Worm (Caenorhabditis elegans) whole organism, mixed stage, embryonic: ENCODE results near the gene nstp-7.

ENCODE experiments used
- ceh-43 ChIP-seq: fragments of 200-800 bp; sonication (Bioruptor generic); optimal IDR thresholded peaks from 2 replicates; lab custom pipeline; 2018; ENCODE audit warnings: mild to moderate bottlenecking, missing genetic modification characterization, moderate library complexity, missing compliant biosample characterization
- ces-1 ChIP-seq: fragments of 150-350 bp; optimal IDR thresholded peaks from 2 replicates; lab custom pipeline; 2014; ENCODE audit warnings: missing biosample characterization, missing genetic modification reagents, missing genetic modification characterization
- cnd-1 ChIP-seq: fragments of 200-800 bp; sonication (Bioruptor generic); optimal IDR thresholded peaks from 2 replicates; lab custom pipeline; 2018; ENCODE audit warnings: mild to moderate bottlenecking, missing genetic modification characterization, missing compliant biosample characterization
- drap-1 ChIP-seq: fragments of 200-800 bp; sonication (Bioruptor generic); optimal IDR thresholded peaks from 3 replicates; lab custom pipeline; 2018; ENCODE audit warnings: mild to moderate bottlenecking, missing genetic modification characterization, missing compliant biosample characterization
- elt-1 ChIP-seq: sonication (generic microtip); optimal IDR thresholded peaks from 2 replicates; lab custom pipeline; 2017; ENCODE audit warnings: missing genetic modification characterization, mild to moderate bottlenecking, missing compliant biosample characterization, antibody characterized with exemption, moderate library complexity, borderline replicate concordance; ENCODE audit not compliant: insufficient read depth
- elt-3 ChIP-seq: fragments of 150-350 bp; optimal IDR thresholded peaks from 2 replicates; lab custom pipeline; 2014; ENCODE audit warnings: missing biosample characterization, missing genetic modification characterization
- ham-2 ChIP-seq: fragments of 200-800 bp; sonication (Bioruptor generic); optimal IDR thresholded peaks from 2 replicates; lab custom pipeline; 2018; ENCODE audit warnings: mild to moderate bottlenecking, missing genetic modification characterization, missing compliant biosample characterization
- hlh-1 ChIP-seq: fragments of 150-350 bp; optimal IDR thresholded peaks from 2 replicates; lab custom pipeline; 2014; ENCODE audit warnings: missing biosample characterization, missing genetic modification reagents, missing genetic modification characterization
- lin-13 ChIP-seq: fragments of 150-350 bp; optimal IDR thresholded peaks from 2 replicates; lab custom pipeline; 2014; ENCODE audit warnings: missing biosample characterization, missing genetic modification characterization
- lin-32 ChIP-seq: fragments of 200-800 bp; sonication (Bioruptor generic); optimal IDR thresholded peaks from 2 replicates; lab custom pipeline; 2018; ENCODE audit warnings: mild to moderate bottlenecking, missing genetic modification characterization, missing compliant biosample characterization
- lsy-2 ChIP-seq: fragments of 150-350 bp; optimal IDR thresholded peaks from 2 replicates; lab custom pipeline; 2014; ENCODE audit warnings: missing biosample characterization, missing genetic modification characterization
- mab-5 ChIP-seq: fragments of 150-350 bp; optimal IDR thresholded peaks from 2 replicates; lab custom pipeline; 2014; ENCODE audit warnings: missing biosample characterization, missing genetic modification characterization
- mep-1 ChIP-seq: fragments of 150-350 bp; optimal IDR thresholded peaks from 2 replicates; lab custom pipeline; 2017; ENCODE audit warnings: missing biosample characterization, missing genetic modification reagents, missing genetic modification characterization, inconsistent platforms
- mls-2 ChIP-seq: sonication (generic microtip); optimal IDR thresholded peaks from 2 replicates; lab custom pipeline; 2016; ENCODE audit warnings: mild to moderate bottlenecking, missing genetic modification characterization, moderate library complexity, missing compliant biosample characterization
- nhr-2 ChIP-seq: fragments of 150-350 bp; optimal IDR thresholded peaks from 2 replicates; lab custom pipeline; 2014; ENCODE audit warnings: missing biosample characterization, missing genetic modification characterization
- nhr-76 ChIP-seq: sonication (generic microtip); optimal IDR thresholded peaks from 2 replicates; lab custom pipeline; 2017; ENCODE audit warnings: missing biosample characterization, missing genetic modification characterization
- pha-4 ChIP-seq: fragments of 150-350 bp; optimal IDR thresholded peaks from 2 replicates; lab custom pipeline; 2018; ENCODE audit warnings: missing biosample characterization, missing genetic modification reagents, missing genetic modification characterization
- sem-2 ChIP-seq: fragments of 200-800 bp; sonication (Bioruptor generic); optimal IDR thresholded peaks from 2 replicates; lab custom pipeline; 2018; ENCODE audit warnings: mild to moderate bottlenecking, missing genetic modification characterization, missing compliant biosample characterization
- sptf-1 ChIP-seq: sonication (generic microtip); optimal IDR thresholded peaks from 2 replicates; lab custom pipeline; 2017; ENCODE audit warnings: mild to moderate bottlenecking, missing genetic modification characterization, moderate library complexity, missing compliant biosample characterization
- tbx-8 ChIP-seq: fragments of 200-800 bp; sonication (Bioruptor generic); optimal IDR thresholded peaks from 2 replicates; lab custom pipeline; 2018; ENCODE audit warnings: mild to moderate bottlenecking, missing genetic modification characterization, moderate library complexity, missing compliant biosample characterization
- unc-120 ChIP-seq: sonication (generic microtip); optimal IDR thresholded peaks from 2 replicates; lab custom pipeline; 2017; ENCODE audit warnings: missing genetic modification characterization, missing compliant biosample characterization; ENCODE audit not compliant: poor library complexity, severe bottlenecking
- unc-39 ChIP-seq: fragments of 150-350 bp; optimal IDR thresholded peaks from 2 replicates; lab custom pipeline; 2014; ENCODE audit warnings: missing biosample characterization, missing genetic modification characterization
- zip-8 ChIP-seq: fragments of 150-350 bp; optimal IDR thresholded peaks from 2 replicates; lab custom pipeline; 2014; ENCODE audit warnings: missing biosample characterization, missing genetic modification characterization
- ztf-11 ChIP-seq: fragments of 150-350 bp; optimal IDR thresholded peaks from 2 replicates; lab custom pipeline; 2014; ENCODE audit warnings: missing biosample characterization, missing genetic modification characterization

nstp-7 gene

DNA sequence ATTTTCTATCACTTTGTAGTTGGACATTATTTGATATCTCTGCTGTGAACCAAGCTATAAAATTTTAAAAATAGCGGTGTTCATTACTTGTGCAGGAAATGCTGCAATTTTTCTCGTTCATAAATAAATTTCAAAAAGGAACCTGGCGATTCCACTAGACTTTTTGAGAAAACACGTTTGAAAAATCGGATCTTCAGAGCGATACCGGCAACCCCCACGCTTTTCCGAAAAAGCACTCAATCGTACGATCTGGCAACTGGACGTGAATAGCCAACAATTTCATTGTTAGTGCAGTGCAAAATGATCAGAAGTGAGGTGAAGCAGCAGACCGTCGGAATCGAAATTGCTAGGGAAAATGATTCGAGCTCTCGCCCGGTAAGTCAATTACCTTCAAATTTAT is at the start of gene nstp-7:
nstp-7 (plus strand) TSS at position 301 of the 400 bp plus-strand sequence.
- TF ChIP-seq sptf-1: no peak
- TF ChIP-seq ztf-11 (tag; lab: Kevin White, UChicago): no peak
- TF ChIP-seq elt-3 (tag; lab: Kevin White, UChicago): no peak
- no peak for TF ChIP-seq hlh-1 (tag; lab: Kevin White, UChicago)
- no peak for TF ChIP-seq sem-2 (GFP tag; lab: Kevin White, UChicago)
- no peak for TF ChIP-seq unc-120 (tag; lab: Kevin White, UChicago)
- TF ChIP-seq nhr-76: no peak
- TF ChIP-seq lsy-2 (tag; lab: Kevin White, UChicago): no peak
- TF ChIP-seq cnd-1 (tag; lab: Kevin White, UChicago): no peak
- no peak for TF ChIP-seq tbx-8
- TF ChIP-seq mep-1: no peak
- TF ChIP-seq nhr-2: no peak
- TF ChIP-seq lin-13 (tag; lab: Kevin White, UChicago): no peak
- no peak for TF ChIP-seq mab-5
- no peak for TF ChIP-seq unc-39 (tag; lab: Kevin White, UChicago)

DNA sequence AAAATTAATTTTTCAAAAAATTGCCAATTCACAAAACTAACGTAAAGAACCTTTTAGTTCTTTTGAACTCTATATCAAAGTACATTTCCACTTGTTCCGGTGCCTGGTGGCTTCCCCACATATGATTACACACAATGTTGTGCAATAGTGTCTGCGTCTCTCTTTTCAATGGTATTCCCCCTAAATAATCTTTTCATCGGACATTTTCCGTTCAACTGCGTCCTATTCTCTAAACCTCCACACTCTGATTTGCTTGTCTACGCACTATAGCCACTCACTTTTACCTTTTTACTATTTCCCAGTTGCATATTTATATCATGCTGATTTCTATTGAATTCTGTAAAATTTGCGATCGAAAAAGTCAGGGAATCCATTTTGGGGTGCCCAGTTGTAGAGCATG is 49.7 kb upstream of the nstp-7 start, which contains the start of gene nhr-58:
nhr-58 (plus strand) TSS at position 214 of the 400 bp plus-strand sequence.
- TF ChIP-seq mep-1 (no peak), unc-120 (tag; lab: Kevin White, UChicago) (peak; percentile 27), ham-2 (peak; percentile 59), elt-3 (tag; lab: Kevin White, UChicago) (peak; percentile 83), ces-1 (GFP tag; lab: Kevin White, UChicago) (peak; percentile 61), mls-2 (tag; lab: Kevin White, UChicago) (peak; percentile 2), elt-1 (tag; lab: Kevin White, UChicago) (peak; percentile 54), lin-13 (tag; lab: Kevin White, UChicago) (no peak), ceh-43 (GFP tag; lab: Kevin White, UChicago) (no peak), pha-4 (tag; lab: Kevin White, UChicago) (peak; percentile 17)

DNA sequence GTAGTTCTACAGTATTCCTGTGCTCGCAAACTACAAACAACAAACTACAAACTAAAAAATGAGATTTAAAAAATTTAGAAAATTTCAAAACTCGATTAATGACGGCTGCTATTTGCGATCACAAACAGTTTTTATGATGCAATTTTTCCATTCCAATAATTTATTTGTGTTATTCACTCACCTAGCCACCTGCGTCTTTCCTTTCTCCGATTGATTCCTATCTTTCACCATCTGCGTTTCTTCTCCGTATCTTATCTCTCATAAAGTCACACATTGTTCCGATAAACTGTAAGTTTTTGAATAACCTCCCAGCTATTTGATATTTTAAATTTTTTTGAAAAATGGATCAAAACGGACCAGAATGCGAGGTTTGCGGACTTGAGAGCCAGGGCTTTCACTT is 47.5 kb upstream of the nstp-7 start, which contains the start of gene nhr-132:
nhr-132 (plus strand) TSS at position 271 of the 400 bp plus-strand sequence.
- TF ChIP-seq lin-32 (GFP tag; lab: Kevin White, UChicago): no peak
- TF ChIP-seq sptf-1: no peak
- TF ChIP-seq mep-1: no peak
- TF ChIP-seq nhr-76: no peak
- no peak for TF ChIP-seq unc-120 (tag; lab: Kevin White, UChicago)
- TF ChIP-seq elt-1 (tag; lab: Kevin White, UChicago): peak; percentile 3
- no peak for TF ChIP-seq mls-2 (tag; lab: Kevin White, UChicago)
- no peak for TF ChIP-seq ces-1 (GFP tag; lab: Kevin White, UChicago)

DNA sequence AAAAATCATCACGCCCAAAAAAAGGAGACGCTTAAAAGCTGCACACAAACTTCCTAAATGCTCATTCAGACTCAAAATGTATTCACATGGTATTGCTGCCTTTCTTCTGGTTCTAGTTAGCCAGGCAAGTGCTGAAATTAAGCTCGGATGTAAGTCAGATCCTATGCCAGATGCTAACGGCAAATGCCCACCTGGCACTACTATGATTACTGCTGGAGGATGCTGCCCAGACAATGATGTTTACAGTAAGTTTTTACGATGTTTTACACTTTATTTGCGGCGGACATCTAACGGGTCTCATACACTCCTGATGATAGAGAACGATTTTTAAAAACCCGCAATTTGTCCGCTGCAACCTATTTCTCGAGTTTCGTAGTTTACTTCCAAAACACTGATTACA is 45.1 kb upstream of the nstp-7 start, which contains the start of gene C14C6.5:
C14C6.5 (plus strand) TSS at position 58 of the 400 bp plus-strand sequence.
- no peak for TF ChIP-seq ztf-11 (tag; lab: Kevin White, UChicago)
- no peak for TF ChIP-seq elt-3 (tag; lab: Kevin White, UChicago)
- TF ChIP-seq nhr-76: no peak
- no peak for TF ChIP-seq nhr-2
- TF ChIP-seq hlh-1 (tag; lab: Kevin White, UChicago): no peak
- no peak for TF ChIP-seq lin-32 (GFP tag; lab: Kevin White, UChicago)
- no peak for TF ChIP-seq lsy-2 (tag; lab: Kevin White, UChicago)

DNA sequence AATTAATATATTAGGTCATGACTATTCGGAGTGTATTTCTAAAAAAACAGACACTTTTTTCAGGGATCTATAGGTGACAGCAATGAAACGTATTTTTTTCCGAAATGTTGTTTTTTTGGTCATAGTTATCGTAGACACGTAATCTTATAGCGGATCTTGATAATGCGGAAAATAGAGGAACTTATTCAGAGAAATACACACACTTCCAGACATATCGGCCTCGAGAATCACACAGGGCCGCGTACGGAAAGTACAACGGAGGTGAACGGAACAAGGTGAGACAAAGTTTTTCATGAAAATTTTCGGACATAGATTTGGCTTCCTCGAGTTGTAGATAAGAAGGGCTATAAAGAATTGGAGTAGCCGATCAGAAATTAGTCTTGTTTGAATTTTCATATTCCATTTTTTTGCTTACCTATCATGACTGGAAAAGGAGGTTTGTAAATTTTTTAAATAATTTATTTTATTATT is 42.6 kb upstream of the nstp-7 start, which contains the start of gene nhr-155:
nhr-155 (plus strand) TSS at position 421 of the 471 bp plus-strand sequence.
- TF ChIP-seq drap-1: no peak
- TF ChIP-seq elt-1 (tag; lab: Kevin White, UChicago): peak; percentile 77

DNA sequence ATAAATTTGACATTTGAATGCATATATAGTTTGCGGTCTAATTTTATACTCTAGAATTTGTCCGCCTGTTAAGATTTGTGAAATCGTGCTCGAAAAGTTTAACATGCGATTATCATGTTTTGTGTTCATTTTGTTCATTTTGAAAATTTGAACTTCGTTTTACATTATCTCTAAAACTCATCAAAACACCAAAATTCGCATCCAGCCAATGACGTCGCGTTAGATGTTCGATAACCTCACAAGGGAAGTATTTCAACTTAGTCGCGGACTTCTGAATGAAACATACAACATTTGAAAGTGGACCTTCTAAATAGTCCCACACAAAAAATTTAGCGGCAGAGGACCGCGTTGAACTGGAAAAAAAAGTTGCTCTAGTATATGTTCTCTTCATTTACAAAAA is 40.2 kb upstream of the nstp-7 start:
- no peak for TF ChIP-seq lsy-2 (tag; lab: Kevin White, UChicago)
- TF ChIP-seq elt-3 (tag; lab: Kevin White, UChicago): no peak
- no peak for TF ChIP-seq lin-13 (tag; lab: Kevin White, UChicago)
- no peak for TF ChIP-seq pha-4 (tag; lab: Kevin White, UChicago)
- TF ChIP-seq ztf-11 (tag; lab: Kevin White, UChicago): no peak

DNA sequence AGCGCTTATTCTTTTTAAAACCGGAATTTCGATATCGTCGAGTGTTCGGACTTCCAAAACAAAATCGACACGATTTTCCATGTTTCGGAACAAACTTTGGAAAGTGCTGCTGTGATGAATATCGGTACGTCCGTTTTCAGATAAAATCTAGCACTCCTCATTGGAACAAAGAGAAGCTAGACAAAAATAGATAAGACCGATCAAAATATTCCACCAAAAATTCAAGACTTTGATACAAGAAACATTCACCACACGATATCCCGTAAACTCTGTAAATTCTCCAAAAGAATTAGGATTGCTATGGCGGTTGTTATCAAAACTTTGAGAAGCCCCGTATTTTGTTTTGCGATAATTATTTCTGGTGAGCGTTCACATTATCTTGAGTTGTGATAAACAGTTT is 38.5 kb upstream of the nstp-7 start, which contains the start of gene C14C6.3:
C14C6.3 (plus strand) TSS at position 301 of the 400 bp plus-strand sequence.
- TF ChIP-seq ceh-43 (GFP tag; lab: Kevin White, UChicago) (no peak), unc-120 (tag; lab: Kevin White, UChicago) (no peak), zip-8 (tag; lab: Kevin White, UChicago) (no peak), ham-2 (no peak), mls-2 (tag; lab: Kevin White, UChicago) (no peak)
- TF ChIP-seq, all 35 proteins: peak for 0
